Worm (Caenorhabditis elegans) whole organism, mixed stage, embryonic: ENCODE measurements around the gene F10E9.2.
A peak's percentile ranks its signal among the peaks of the same experiment; 100 is the strongest.

Source experiments
- bed-3 ChIP-seq: fragments of 200-800 bp; sonication (Bioruptor generic); optimal IDR thresholded peaks from 3 replicates; lab custom pipeline; 2018; ENCODE audit warnings: mild to moderate bottlenecking, missing genetic modification characterization, moderate library complexity, missing compliant biosample characterization
- blmp-1 ChIP-seq: fragments of 150-350 bp; optimal IDR thresholded peaks from 2 replicates; lab custom pipeline; 2014; ENCODE audit warnings: missing biosample characterization, missing genetic modification characterization
- ceh-39 ChIP-seq: fragments of 150-350 bp; optimal IDR thresholded peaks from 2 replicates; lab custom pipeline; 2014; ENCODE audit warnings: missing biosample characterization, missing genetic modification characterization
- ceh-43 ChIP-seq: fragments of 200-800 bp; sonication (Bioruptor generic); optimal IDR thresholded peaks from 2 replicates; lab custom pipeline; 2018; ENCODE audit warnings: mild to moderate bottlenecking, missing genetic modification characterization, moderate library complexity, missing compliant biosample characterization
- ceh-83 ChIP-seq: fragments of 200-800 bp; sonication (Bioruptor generic); optimal IDR thresholded peaks from 2 replicates; lab custom pipeline; 2018; ENCODE audit warnings: mild to moderate bottlenecking, missing genetic modification characterization, missing compliant biosample characterization
- ces-1 ChIP-seq: fragments of 150-350 bp; optimal IDR thresholded peaks from 2 replicates; lab custom pipeline; 2014; ENCODE audit warnings: missing biosample characterization, missing genetic modification reagents, missing genetic modification characterization
- cnd-1 ChIP-seq: fragments of 200-800 bp; sonication (Bioruptor generic); optimal IDR thresholded peaks from 2 replicates; lab custom pipeline; 2018; ENCODE audit warnings: mild to moderate bottlenecking, missing genetic modification characterization, missing compliant biosample characterization
- drap-1 ChIP-seq: fragments of 200-800 bp; sonication (Bioruptor generic); optimal IDR thresholded peaks from 3 replicates; lab custom pipeline; 2018; ENCODE audit warnings: mild to moderate bottlenecking, missing genetic modification characterization, missing compliant biosample characterization
- elt-1 ChIP-seq: sonication (generic microtip); optimal IDR thresholded peaks from 2 replicates; lab custom pipeline; 2017; ENCODE audit warnings: missing genetic modification characterization, mild to moderate bottlenecking, missing compliant biosample characterization, antibody characterized with exemption, moderate library complexity, borderline replicate concordance; ENCODE audit not compliant: insufficient read depth
- elt-3 ChIP-seq: fragments of 150-350 bp; optimal IDR thresholded peaks from 2 replicates; lab custom pipeline; 2014; ENCODE audit warnings: missing biosample characterization, missing genetic modification characterization
- flh-1 ChIP-seq: fragments of 200-800 bp; sonication (Bioruptor generic); optimal IDR thresholded peaks from 2 replicates; lab custom pipeline; 2018; ENCODE audit warnings: mild to moderate bottlenecking, missing genetic modification characterization, moderate library complexity, missing compliant biosample characterization
- ham-2 ChIP-seq: fragments of 200-800 bp; sonication (Bioruptor generic); optimal IDR thresholded peaks from 2 replicates; lab custom pipeline; 2018; ENCODE audit warnings: mild to moderate bottlenecking, missing genetic modification characterization, missing compliant biosample characterization
- hlh-1 ChIP-seq: fragments of 150-350 bp; optimal IDR thresholded peaks from 2 replicates; lab custom pipeline; 2014; ENCODE audit warnings: missing biosample characterization, missing genetic modification reagents, missing genetic modification characterization
- lin-13 ChIP-seq: fragments of 150-350 bp; optimal IDR thresholded peaks from 2 replicates; lab custom pipeline; 2014; ENCODE audit warnings: missing biosample characterization, missing genetic modification characterization
- lin-32 ChIP-seq: fragments of 200-800 bp; sonication (Bioruptor generic); optimal IDR thresholded peaks from 2 replicates; lab custom pipeline; 2018; ENCODE audit warnings: mild to moderate bottlenecking, missing genetic modification characterization, missing compliant biosample characterization
- lsy-2 ChIP-seq: fragments of 150-350 bp; optimal IDR thresholded peaks from 2 replicates; lab custom pipeline; 2014; ENCODE audit warnings: missing biosample characterization, missing genetic modification characterization
- mab-5 ChIP-seq: fragments of 150-350 bp; optimal IDR thresholded peaks from 2 replicates; lab custom pipeline; 2014; ENCODE audit warnings: missing biosample characterization, missing genetic modification characterization
- mls-2 ChIP-seq: sonication (generic microtip); optimal IDR thresholded peaks from 2 replicates; lab custom pipeline; 2016; ENCODE audit warnings: mild to moderate bottlenecking, missing genetic modification characterization, moderate library complexity, missing compliant biosample characterization
- nhr-2 ChIP-seq: fragments of 150-350 bp; optimal IDR thresholded peaks from 2 replicates; lab custom pipeline; 2014; ENCODE audit warnings: missing biosample characterization, missing genetic modification characterization
- nhr-28 ChIP-seq: fragments of 150-350 bp; optimal IDR thresholded peaks from 2 replicates; lab custom pipeline; 2014; ENCODE audit warnings: missing biosample characterization, missing genetic modification characterization
- nhr-76 ChIP-seq: sonication (generic microtip); optimal IDR thresholded peaks from 2 replicates; lab custom pipeline; 2017; ENCODE audit warnings: missing biosample characterization, missing genetic modification characterization
- pha-4 ChIP-seq: fragments of 150-350 bp; optimal IDR thresholded peaks from 2 replicates; lab custom pipeline; 2018; ENCODE audit warnings: missing biosample characterization, missing genetic modification reagents, missing genetic modification characterization
- sem-2 ChIP-seq: fragments of 200-800 bp; sonication (Bioruptor generic); optimal IDR thresholded peaks from 2 replicates; lab custom pipeline; 2018; ENCODE audit warnings: mild to moderate bottlenecking, missing genetic modification characterization, missing compliant biosample characterization
- snpc-4 ChIP-seq: fragments of 150-350 bp; optimal IDR thresholded peaks from 2 replicates; lab custom pipeline; 2014; ENCODE audit warnings: missing biosample characterization, missing genetic modification characterization
- tbx-8 ChIP-seq: fragments of 200-800 bp; sonication (Bioruptor generic); optimal IDR thresholded peaks from 2 replicates; lab custom pipeline; 2018; ENCODE audit warnings: mild to moderate bottlenecking, missing genetic modification characterization, moderate library complexity, missing compliant biosample characterization
- unc-120 ChIP-seq: sonication (generic microtip); optimal IDR thresholded peaks from 2 replicates; lab custom pipeline; 2017; ENCODE audit warnings: missing genetic modification characterization, missing compliant biosample characterization; ENCODE audit not compliant: poor library complexity, severe bottlenecking
- unc-62 ChIP-seq: fragments of 150-350 bp; optimal IDR thresholded peaks from 2 replicates; lab custom pipeline; 2014; ENCODE audit warnings: missing biosample characterization, missing genetic modification reagents, missing genetic modification characterization
- zip-8 ChIP-seq: fragments of 150-350 bp; optimal IDR thresholded peaks from 2 replicates; lab custom pipeline; 2014; ENCODE audit warnings: missing biosample characterization, missing genetic modification characterization
- ztf-11 ChIP-seq: fragments of 150-350 bp; optimal IDR thresholded peaks from 2 replicates; lab custom pipeline; 2014; ENCODE audit warnings: missing biosample characterization, missing genetic modification characterization

F10E9.2 gene

DNA sequence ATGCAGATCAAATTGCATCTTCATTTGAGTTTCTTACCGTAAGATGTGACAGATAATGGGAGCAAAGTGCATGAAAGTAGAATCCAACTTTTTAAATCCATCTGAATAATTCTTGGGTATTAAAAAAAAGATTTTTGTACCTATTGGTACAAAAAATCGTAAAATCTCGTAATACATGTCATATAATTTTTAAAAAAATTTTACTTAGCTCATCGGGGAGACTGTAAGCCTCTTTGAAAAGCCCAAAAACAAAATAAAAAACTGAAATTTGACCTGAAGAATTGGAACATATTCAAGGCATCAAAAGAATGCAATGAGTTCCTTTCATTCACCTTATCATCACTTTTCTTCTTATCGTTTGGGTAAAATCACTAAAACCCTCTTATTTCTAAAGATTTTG lies 36.6 kb upstream of the F10E9.2 start, which contains the start of gene clec-160:
clec-160 (minus strand) TSS at position 101 of the 400 bp plus-strand sequence.
- TF ChIP-seq drap-1 (GFP tag; lab: Kevin White, UChicago): no peak
- TF ChIP-seq unc-120 (tag; lab: Kevin White, UChicago): no peak
- TF ChIP-seq mls-2 (tag; lab: Kevin White, UChicago): no peak
- no peak for TF ChIP-seq flh-1 (GFP tag; lab: Kevin White, UChicago)
- TF ChIP-seq mab-5: no peak
- no peak for TF ChIP-seq ces-1 (GFP tag; lab: Kevin White, UChicago)
- no peak for TF ChIP-seq ceh-39 (tag; lab: Kevin White, UChicago)
- TF ChIP-seq tbx-8 (GFP tag; lab: Kevin White, UChicago): no peak
- no peak for TF ChIP-seq ceh-43 (GFP tag; lab: Kevin White, UChicago)
- TF ChIP-seq ceh-83 (GFP tag; lab: Kevin White, UChicago): no peak
- no peak for TF ChIP-seq ham-2 (GFP tag; lab: Kevin White, UChicago)
- TF ChIP-seq snpc-4 (tag; lab: Kevin White, UChicago): no peak
- no peak for TF ChIP-seq sem-2 (GFP tag; lab: Kevin White, UChicago)
- no peak for TF ChIP-seq lin-13 (tag; lab: Kevin White, UChicago)
- TF ChIP-seq unc-62 (GFP tag; lab: Kevin White, UChicago): no peak
- no peak for TF ChIP-seq hlh-1
- TF ChIP-seq cnd-1 (tag; lab: Kevin White, UChicago): no peak

DNA sequence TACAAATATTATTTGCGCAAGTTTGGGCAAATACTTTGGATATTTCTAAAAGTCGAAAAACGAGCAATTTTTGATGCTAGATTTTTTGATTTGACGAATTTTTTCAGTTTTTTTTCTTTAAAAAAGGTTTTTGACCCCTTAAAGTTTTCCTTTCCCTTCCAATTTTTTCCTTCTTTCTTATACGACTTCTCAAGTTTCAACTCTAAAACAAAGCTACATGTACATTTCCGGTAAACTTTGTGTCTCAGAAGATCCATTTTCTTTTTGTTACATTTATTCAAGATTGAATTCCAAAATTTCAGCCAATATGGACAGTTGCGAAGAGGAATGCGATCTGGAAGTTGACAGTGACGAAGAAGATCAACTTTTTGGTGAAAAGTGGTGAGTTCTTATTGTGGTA lies 33.7 kb upstream of the F10E9.2 start, which contains the start of gene mig-10:
mig-10 (plus strand) TSS at position 301 of the 400 bp plus-strand sequence.
- TF ChIP-seq pha-4 (tag; lab: Kevin White, UChicago) (no peak), ceh-39 (tag; lab: Kevin White, UChicago) (no peak), blmp-1 (tag; lab: Kevin White, UChicago) (no peak), zip-8 (tag; lab: Kevin White, UChicago) (no peak), tbx-8 (GFP tag; lab: Kevin White, UChicago) (no peak), ces-1 (GFP tag; lab: Kevin White, UChicago) (no peak), lin-13 (tag; lab: Kevin White, UChicago) (no peak), lsy-2 (no peak), mab-5 (no peak), unc-62 (GFP tag; lab: Kevin White, UChicago) (no peak), lin-32 (GFP tag; lab: Kevin White, UChicago) (no peak)

ce11 chrIII:8279567-8279966 lies 32.9 kb upstream of the F10E9.2 start:
- TF ChIP-seq bed-3 (GFP tag; lab: Kevin White, UChicago) (no peak), lin-13 (tag; lab: Kevin White, UChicago) (no peak), elt-3 (tag; lab: Kevin White, UChicago) (no peak), cnd-1 (tag; lab: Kevin White, UChicago) (no peak), unc-62 (GFP tag; lab: Kevin White, UChicago) (no peak), ces-1 (GFP tag; lab: Kevin White, UChicago) (peak; percentile 74), hlh-1 (no peak), nhr-2 (tag; lab: Kevin White, UChicago) (peak; percentile 75), elt-1 (tag; lab: Kevin White, UChicago) (peak; percentile 96), drap-1 (GFP tag; lab: Kevin White, UChicago) (no peak), unc-120 (tag; lab: Kevin White, UChicago) (no peak)

ce11 chrIII:8280352-8280751 lies 32.1 kb upstream of the F10E9.2 start:
- TF ChIP-seq tbx-8 (GFP tag; lab: Kevin White, UChicago) (no peak), unc-120 (tag; lab: Kevin White, UChicago) (no peak), ztf-11 (tag; lab: Kevin White, UChicago) (no peak), flh-1 (GFP tag; lab: Kevin White, UChicago) (no peak), ceh-83 (GFP tag; lab: Kevin White, UChicago) (no peak), ces-1 (GFP tag; lab: Kevin White, UChicago) (no peak), nhr-28 (no peak)
- TF ChIP-seq, all 35 proteins: peak for 0

DNA sequence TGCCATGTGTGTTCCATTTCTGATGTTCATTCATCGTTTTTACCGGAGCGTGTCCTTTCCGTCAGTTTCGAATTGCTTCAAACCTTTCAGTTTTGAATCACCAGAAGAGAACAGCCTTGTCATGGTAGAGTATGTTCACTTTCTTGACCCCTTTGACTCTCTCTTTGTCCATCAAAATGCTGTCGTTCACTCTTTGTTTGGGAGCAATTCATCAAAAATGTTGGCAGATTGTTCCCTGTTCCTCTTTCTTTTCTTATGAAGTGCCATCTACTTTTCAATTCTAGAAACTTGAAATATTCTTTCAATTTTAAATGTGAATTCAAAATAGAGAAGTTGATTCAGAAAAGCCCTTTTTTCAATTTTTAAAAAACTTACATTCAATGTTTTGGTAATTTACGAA lies 31.2 kb upstream of the F10E9.2 start:
- TF ChIP-seq hlh-1: no peak
- TF ChIP-seq nhr-2 (tag; lab: Kevin White, UChicago): peak; percentile 4
- no peak for TF ChIP-seq ces-1 (GFP tag; lab: Kevin White, UChicago)
- TF ChIP-seq unc-62 (GFP tag; lab: Kevin White, UChicago): no peak
- TF ChIP-seq bed-3 (GFP tag; lab: Kevin White, UChicago): no peak
- TF ChIP-seq nhr-76: no peak
- TF ChIP-seq, all 35 proteins: peak for 1
